Worm (Caenorhabditis elegans): Measurements from ENCODE around the gene nlt-1.

DNA sequence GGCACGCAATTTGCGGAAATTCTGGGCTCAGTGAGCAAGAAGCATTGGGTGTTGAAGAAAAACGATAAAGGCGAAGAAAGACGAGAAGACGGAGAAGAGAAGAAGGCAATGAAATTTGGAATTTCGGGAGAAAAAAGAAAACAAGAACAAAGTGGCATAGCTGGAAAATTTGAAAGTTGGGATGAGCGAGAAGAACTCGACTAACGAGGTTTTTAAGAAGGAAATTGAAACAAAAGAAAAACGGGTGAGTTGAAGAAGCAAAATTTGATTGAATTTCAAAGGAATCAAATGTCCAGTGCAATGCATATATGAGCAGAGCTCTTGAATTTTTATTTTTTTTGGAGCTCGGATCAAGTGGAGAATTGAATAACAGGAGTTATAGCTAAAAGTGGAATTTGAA, 20.8 kb upstream of the nlt-1 start:
- TF ChIP-seq him-1 (tag; optimal IDR thresholded peaks at IDR 0.05) (no peak), dao-5 (tag; optimal IDR thresholded peaks at IDR 0.05) (no peak), W03F9.2 (tag; optimal IDR thresholded peaks at IDR 0.05) (no peak)

Data from whole organism, L4/young adult.